Fruit fly (Drosophila melanogaster): ENCODE measurements around the gene Task7.

Task7 gene

DNA sequence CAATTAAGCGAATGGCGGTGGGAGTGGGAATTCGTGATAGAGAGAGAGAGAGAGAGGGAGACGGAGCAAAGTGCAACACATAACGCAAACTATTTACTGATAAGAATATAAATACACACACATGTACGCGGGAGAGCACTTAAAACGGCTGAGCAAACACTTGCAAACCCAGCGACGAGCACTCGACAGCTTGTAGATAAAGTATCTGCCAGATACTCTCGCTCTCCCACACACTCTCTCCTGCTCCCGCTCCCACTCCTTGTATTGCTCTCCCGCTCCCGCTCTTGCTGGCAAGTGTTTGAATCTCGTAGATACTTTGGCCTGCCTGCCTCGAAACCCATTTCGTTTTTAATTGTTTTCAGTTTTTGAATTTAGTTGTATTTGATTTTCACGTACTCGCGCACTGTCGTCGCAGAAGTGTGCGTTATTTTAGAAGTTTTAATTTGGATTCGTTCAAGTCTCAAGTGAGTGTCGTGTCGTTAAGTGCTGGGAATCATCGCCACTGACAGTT is 16.2 kb upstream of the Task7 start:
- no peak for TF ChIP-seq EcR (GFP tag; optimal IDR thresholded peaks at IDR 0.05)
- TF ChIP-seq Pif1A (GFP tag; optimal IDR thresholded peaks at IDR 0.05): peak; percentile 45
- peak; percentile 6 for TF ChIP-seq CG15710 (tag; optimal IDR thresholded peaks at IDR 0.05)
- TF ChIP-seq Snoo (tag; optimal IDR thresholded peaks at IDR 0.05): peak; percentile 51
- peak; percentile 82 for TF ChIP-seq gl (tag; optimal IDR thresholded peaks at IDR 0.05)
- peak; percentile 84 for TF ChIP-seq CG12605 (GFP tag; IDR thresholded peaks at IDR 0.05)
- peak; percentile 74 for TF ChIP-seq CG13204 (GFP tag; optimal IDR thresholded peaks at IDR 0.05)
- peak; percentile 57 for TF ChIP-seq CG8301 (tag; optimal IDR thresholded peaks at IDR 0.05)
- TF ChIP-seq CG32121 (GFP tag; IDR thresholded peaks at IDR 0.05): peak; percentile 75
- peak; percentile 18 for TF ChIP-seq CG17806 (tag; optimal IDR thresholded peaks at IDR 0.05)
- no peak for TF ChIP-seq CG10348 (GFP tag; IDR thresholded peaks at IDR 0.05)
- TF ChIP-seq CG9948 (tag; optimal IDR thresholded peaks at IDR 0.05): no peak
- TF ChIP-seq D1 (tag; optimal IDR thresholded peaks at IDR 0.05): no peak
- TF ChIP-seq CG4496 (GFP tag; IDR thresholded peaks at IDR 0.05): no peak; the same call in 1 of the 3 replicates
- peak; percentile 53 for TF ChIP-seq Pif1B (GFP tag; optimal IDR thresholded peaks at IDR 0.05)
- peak; percentile 84 for TF ChIP-seq Ets98B (GFP tag; IDR thresholded peaks at IDR 0.05)
- peak; percentile 82 for TF ChIP-seq fd96Ca (GFP tag; IDR thresholded peaks at IDR 0.05)
- peak; percentile 59 for TF ChIP-seq CG14655 (GFP tag; optimal IDR thresholded peaks at IDR 0.05)
- TF ChIP-seq rn (GFP tag; IDR thresholded peaks at IDR 0.05): no peak
- peak; percentile 40 for TF ChIP-seq CG34367 (tag; optimal IDR thresholded peaks at IDR 0.05)
- peak; percentile 38 for TF ChIP-seq CG8159 (tag; optimal IDR thresholded peaks at IDR 0.05)

DNA sequence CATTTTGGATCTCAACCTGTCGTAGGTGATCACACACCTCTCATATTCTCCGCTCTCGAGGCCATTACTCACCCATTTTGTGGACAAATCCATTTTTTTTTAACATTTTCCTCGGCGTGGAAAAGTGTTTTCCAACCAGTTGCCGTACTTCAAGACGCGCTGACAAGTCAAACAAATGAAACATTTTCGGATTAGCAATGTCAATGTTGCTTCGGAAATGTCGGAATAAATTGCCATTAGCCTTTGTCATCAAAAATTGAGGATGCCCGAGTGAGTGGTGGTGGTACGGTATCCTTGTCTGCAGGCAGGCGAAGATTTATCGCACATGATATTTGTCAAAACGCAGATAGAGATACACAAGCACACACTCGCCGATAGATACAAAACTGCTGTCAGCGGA is 15.2 kb upstream of the Task7 start:
- TF ChIP-seq CG13204 (GFP tag; optimal IDR thresholded peaks at IDR 0.05): no peak
- no peak for TF ChIP-seq CG9948 (tag; optimal IDR thresholded peaks at IDR 0.05)
- no peak for TF ChIP-seq rn (GFP tag; IDR thresholded peaks at IDR 0.05)
- TF ChIP-seq Pif1A (GFP tag; optimal IDR thresholded peaks at IDR 0.05): no peak
- TF ChIP-seq CG12605 (GFP tag; IDR thresholded peaks at IDR 0.05): no peak
- TF ChIP-seq D1 (tag; optimal IDR thresholded peaks at IDR 0.05): no peak
- no peak for TF ChIP-seq CG32121 (GFP tag; IDR thresholded peaks at IDR 0.05)
- TF ChIP-seq CG15710 (tag; optimal IDR thresholded peaks at IDR 0.05): no peak
- no peak for TF ChIP-seq Snoo (tag; optimal IDR thresholded peaks at IDR 0.05)
- no peak for TF ChIP-seq CG17806 (tag; optimal IDR thresholded peaks at IDR 0.05)
- TF ChIP-seq CG10348 (GFP tag; IDR thresholded peaks at IDR 0.05): no peak
- no peak for TF ChIP-seq CG4496 (GFP tag; IDR thresholded peaks at IDR 0.05)

DNA sequence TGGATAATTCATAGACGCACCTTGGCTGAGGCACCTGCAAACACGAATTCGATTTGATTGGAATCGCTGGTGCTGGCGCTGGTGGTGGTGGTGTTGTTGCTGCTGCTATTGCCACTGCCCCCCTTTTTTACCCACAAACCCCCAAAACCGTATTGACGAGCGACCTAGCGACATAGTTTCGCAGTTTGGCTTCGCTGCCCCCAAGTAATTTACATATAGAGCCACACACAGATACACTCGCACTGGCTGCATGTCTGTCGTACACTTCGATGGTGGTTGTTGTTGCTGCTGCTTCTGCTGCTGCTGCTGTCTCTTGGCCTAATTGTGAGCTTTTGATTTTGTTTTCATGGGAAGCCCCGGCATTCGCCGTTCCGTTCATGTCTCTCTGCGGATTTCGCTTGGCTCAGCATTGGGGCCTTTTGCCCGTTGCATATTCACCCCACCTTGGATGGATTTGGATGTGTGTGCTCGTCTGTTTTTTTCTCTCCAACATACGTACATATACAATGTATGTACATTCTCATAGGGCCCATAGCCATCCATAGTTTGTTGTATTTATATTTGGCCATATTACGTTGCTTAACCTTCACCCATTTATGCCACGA is 12.1 kb upstream of the Task7 start:
- TF ChIP-seq CG14655 (GFP tag; optimal IDR thresholded peaks at IDR 0.05) (no peak), CG15710 (tag; optimal IDR thresholded peaks at IDR 0.05) (no peak), Ets98B (GFP tag; IDR thresholded peaks at IDR 0.05) (no peak), gl (tag; optimal IDR thresholded peaks at IDR 0.05) (no peak), CG8159 (tag; optimal IDR thresholded peaks at IDR 0.05) (no peak), D1 (tag; optimal IDR thresholded peaks at IDR 0.05) (no peak), fd96Ca (GFP tag; IDR thresholded peaks at IDR 0.05) (0 out of 3 replicates have a peak, but pooled peaks have one; percentile 9), CG13204 (GFP tag; optimal IDR thresholded peaks at IDR 0.05) (no peak), CG17806 (tag; optimal IDR thresholded peaks at IDR 0.05) (no peak), Snoo (tag; optimal IDR thresholded peaks at IDR 0.05) (no peak), Pif1B (GFP tag; optimal IDR thresholded peaks at IDR 0.05) (no peak), EcR (GFP tag; optimal IDR thresholded peaks at IDR 0.05) (no peak), CG32121 (GFP tag; IDR thresholded peaks at IDR 0.05) (0 out of 2 replicates have a peak, but pooled peaks have one; percentile 32), CG10348 (GFP tag; IDR thresholded peaks at IDR 0.05) (no peak)

DNA sequence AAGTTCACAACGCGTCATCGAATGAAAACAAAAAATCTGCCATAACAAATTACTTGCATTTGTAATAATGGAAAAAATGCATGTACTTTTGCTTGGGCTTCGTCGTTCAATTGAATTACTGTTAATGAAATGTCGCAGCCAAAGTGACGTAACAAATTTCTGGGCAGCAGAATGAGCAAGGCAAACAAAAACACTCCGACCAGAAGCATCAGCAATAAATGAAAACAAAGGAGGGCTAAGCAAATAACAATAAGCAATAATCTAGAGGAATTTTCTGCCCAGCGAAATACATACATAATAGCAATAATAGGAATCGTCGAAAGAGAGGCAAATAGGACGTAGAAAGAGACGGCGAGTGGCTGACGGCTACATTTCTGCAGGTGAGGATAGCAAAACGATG is 10.2 kb upstream of the Task7 start:
- TF ChIP-seq CG34367 (tag; optimal IDR thresholded peaks at IDR 0.05) (no peak), D1 (tag; optimal IDR thresholded peaks at IDR 0.05) (no peak), Ets98B (GFP tag; IDR thresholded peaks at IDR 0.05) (no peak), CG10348 (GFP tag; IDR thresholded peaks at IDR 0.05) (no peak), gl (tag; optimal IDR thresholded peaks at IDR 0.05) (no peak), Pif1B (GFP tag; optimal IDR thresholded peaks at IDR 0.05) (no peak), CG8301 (tag; optimal IDR thresholded peaks at IDR 0.05) (no peak), CG8159 (tag; optimal IDR thresholded peaks at IDR 0.05) (no peak), CG17806 (tag; optimal IDR thresholded peaks at IDR 0.05) (no peak)

DNA sequence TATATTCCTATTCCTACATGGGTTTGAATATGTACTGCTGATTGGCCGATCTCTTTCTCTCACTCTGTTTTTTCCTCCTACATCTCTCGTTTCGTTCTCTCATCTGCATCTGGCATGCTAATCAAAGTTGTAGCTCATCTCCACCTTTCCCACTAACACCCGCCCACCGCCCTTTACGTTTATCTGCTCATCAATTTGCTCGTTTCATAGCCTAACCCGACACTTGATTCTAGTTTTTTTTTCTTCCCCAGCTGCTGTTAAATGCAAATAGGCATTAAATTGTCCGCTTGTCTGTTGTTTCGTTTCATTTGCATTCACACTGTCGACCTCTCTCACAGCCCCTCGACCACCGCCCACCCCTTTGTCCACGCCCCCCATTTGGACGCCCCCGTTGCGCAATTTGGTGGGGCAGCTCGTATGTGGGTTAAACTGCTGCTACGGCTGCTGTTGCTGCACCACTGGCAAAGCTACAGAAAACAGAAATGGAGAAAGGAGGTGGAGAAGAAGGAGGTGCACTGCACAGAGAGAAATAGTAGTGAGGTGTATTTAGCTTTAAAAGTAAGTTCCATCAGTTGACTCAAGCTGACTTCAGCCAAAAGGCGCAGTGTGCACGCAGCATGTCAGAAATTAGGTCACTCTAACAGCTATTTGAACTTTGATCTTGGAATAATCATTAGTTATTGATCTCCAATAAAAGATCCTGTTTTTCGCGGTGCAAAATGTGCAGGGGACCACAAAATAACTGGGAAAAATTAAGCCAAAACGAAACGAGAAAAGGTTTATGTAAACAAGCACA is 8.5 kb upstream of the Task7 start:
- no peak for TF ChIP-seq Pif1A (GFP tag; optimal IDR thresholded peaks at IDR 0.05)
- peak; percentile 76 for TF ChIP-seq CG32121 (GFP tag; IDR thresholded peaks at IDR 0.05)
- no peak for TF ChIP-seq gl (tag; optimal IDR thresholded peaks at IDR 0.05)
- no peak for TF ChIP-seq CG34367 (tag; optimal IDR thresholded peaks at IDR 0.05)
- TF ChIP-seq CG14655 (GFP tag; optimal IDR thresholded peaks at IDR 0.05): peak; percentile 46
- TF ChIP-seq CG10348 (GFP tag; IDR thresholded peaks at IDR 0.05): peak; percentile 50; the same call in 1 of the 2 replicates
- no peak for TF ChIP-seq CG12605 (GFP tag; IDR thresholded peaks at IDR 0.05)
- peak; percentile 2 for TF ChIP-seq Pif1B (GFP tag; optimal IDR thresholded peaks at IDR 0.05)
- peak; percentile 81 for TF ChIP-seq CG4496 (GFP tag; IDR thresholded peaks at IDR 0.05)
- TF ChIP-seq CG8159 (tag; optimal IDR thresholded peaks at IDR 0.05): peak; percentile 46
- TF ChIP-seq CG9948 (tag; optimal IDR thresholded peaks at IDR 0.05): peak; percentile 33
- TF ChIP-seq CG17806 (tag; optimal IDR thresholded peaks at IDR 0.05): peak; percentile 12
- no peak for TF ChIP-seq Snoo (tag; optimal IDR thresholded peaks at IDR 0.05)
- peak; percentile 76 for TF ChIP-seq fd96Ca (GFP tag; IDR thresholded peaks at IDR 0.05)
- no peak for TF ChIP-seq D1 (tag; optimal IDR thresholded peaks at IDR 0.05)
- TF ChIP-seq CG15710 (tag; optimal IDR thresholded peaks at IDR 0.05): no peak
- TF ChIP-seq Ets98B (GFP tag; IDR thresholded peaks at IDR 0.05): peak; percentile 65; the same call in 1 of the 2 replicates
- no peak for TF ChIP-seq EcR (GFP tag; optimal IDR thresholded peaks at IDR 0.05)
- TF ChIP-seq CG8301 (tag; optimal IDR thresholded peaks at IDR 0.05): peak; percentile 46
- no peak for TF ChIP-seq CG13204 (GFP tag; optimal IDR thresholded peaks at IDR 0.05)
- TF ChIP-seq rn (GFP tag; IDR thresholded peaks at IDR 0.05): no peak
